Worm (Caenorhabditis elegans) whole organism, L1 larva: ENCODE measurements around the gene Y38F1A.8.

Experiments used
- mef-2 ChIP-seq: fragments of 150-350 bp; optimal IDR thresholded peaks from 2 replicates; lab custom pipeline; 2014; ENCODE audit warnings: missing biosample characterization, missing genetic modification characterization
- nhr-85 ChIP-seq: sonication (generic microtip); peaks from one replicate; lab custom pipeline; 2016; ENCODE audit warnings: missing genetic modification characterization, inconsistent platforms, missing compliant biosample characterization
- nhr-90 ChIP-seq: sonication (generic microtip); optimal IDR thresholded peaks from 2 replicates; lab custom pipeline; 2016; ENCODE audit warnings: mild to moderate bottlenecking, missing genetic modification characterization, missing compliant biosample characterization; ENCODE audit not compliant: poor library complexity
- ztf-11 ChIP-seq, 2 experiments: sonication (generic microtip); optimal IDR thresholded peaks; 2 replicates each; lab custom pipeline; 2016 to 2017; ENCODE audit warnings: missing genetic modification characterization in 2 of 2, missing biosample characterization in 1 of 2, missing compliant biosample characterization in 1 of 2

ce11 chrII:12948158-12948557 lies 52.5 kb downstream of the Y38F1A.8 start, which contains the start of gene F58G1.7:
- TF ChIP-seq ztf-11 (tag; optimal IDR thresholded peaks at IDR 0.05; lab: Kevin White, UChicago) = no peak
- TF ChIP-seq nhr-85 (tag; lab: Kevin White, UChicago) = no peak
- TF ChIP-seq nhr-90 (tag; lab: Kevin White, UChicago) = no peak
- TF ChIP-seq mef-2 (tag; lab: Kevin White, UChicago) = no peak
